Fruit fly (Drosophila melanogaster) Kc167 (cell line): ENCODE data around the gene CG34001.

Experiments
- Myc ChIP-seq: fragments of >200 bp; optimal IDR thresholded peaks from 2 replicates; lab custom pipeline; 2017; ENCODE audit warnings: missing external identifiers
- Sin3A ChIP-seq: fragments of >200 bp; optimal IDR thresholded peaks from 2 replicates; lab custom pipeline; 2018; ENCODE audit warnings: missing external identifiers
- h ChIP-seq: fragments of >200 bp; optimal IDR thresholded peaks from 3 replicates; lab custom pipeline; 2018; ENCODE audit warnings: missing external identifiers
- insv ChIP-seq: fragments of >200 bp; optimal IDR thresholded peaks from 3 replicates; lab custom pipeline; 2018; ENCODE audit warnings: missing external identifiers
- psq ChIP-seq: fragments of >200 bp; optimal IDR thresholded peaks from 2 replicates; lab custom pipeline; 2017; ENCODE audit warnings: missing external identifiers
- ttk ChIP-seq: sonication (Bioruptor generic); optimal IDR thresholded peaks from 2 replicates; lab custom pipeline; 2017; ENCODE audit warnings: missing external identifiers

Gene CG34001

DNA sequence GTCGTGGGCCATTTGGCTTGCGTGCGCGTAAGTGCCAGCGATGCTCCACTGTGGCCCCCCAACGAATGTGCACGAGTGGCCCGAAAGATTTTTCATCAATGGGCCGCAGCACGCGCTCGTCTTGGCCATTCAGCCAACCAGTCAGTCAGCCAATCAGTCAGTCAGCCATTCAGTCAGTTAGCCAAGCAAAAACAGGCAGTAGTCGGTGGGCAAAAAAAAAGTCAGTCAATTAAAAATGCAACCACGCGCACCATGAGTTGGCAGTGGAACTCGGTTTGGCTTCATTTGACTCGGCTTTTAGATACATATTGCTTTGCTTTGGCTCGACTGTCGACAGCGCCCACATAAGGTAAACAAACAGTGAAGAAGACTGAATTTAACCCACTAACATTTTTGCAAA is 15.1 kb downstream of the CG34001 start:
- TF ChIP-seq Sin3A (lab: Kevin White, UChicago) (no peak), psq (lab: Kevin White, UChicago) (no peak), insv (lab: Kevin White, UChicago) (no peak), ttk (lab: Kevin White, UChicago) (no peak), Myc (lab: Kevin White, UChicago) (no peak), h (no peak)

dm6 chr3L:10647158-10647557 is 16.3 kb downstream of the CG34001 start:
- TF ChIP-seq ttk (lab: Kevin White, UChicago) (no peak), h (no peak), psq (lab: Kevin White, UChicago) (no peak), Myc (lab: Kevin White, UChicago) (no peak), Sin3A (lab: Kevin White, UChicago) (no peak), insv (lab: Kevin White, UChicago) (no peak)

dm6 chr3L:10648431-10648830 is 17.6 kb downstream of the CG34001 start:
- TF ChIP-seq h (no peak), psq (lab: Kevin White, UChicago) (no peak), ttk (lab: Kevin White, UChicago) (no peak), Myc (lab: Kevin White, UChicago) (no peak), insv (lab: Kevin White, UChicago) (no peak), Sin3A (lab: Kevin White, UChicago) (no peak)

DNA sequence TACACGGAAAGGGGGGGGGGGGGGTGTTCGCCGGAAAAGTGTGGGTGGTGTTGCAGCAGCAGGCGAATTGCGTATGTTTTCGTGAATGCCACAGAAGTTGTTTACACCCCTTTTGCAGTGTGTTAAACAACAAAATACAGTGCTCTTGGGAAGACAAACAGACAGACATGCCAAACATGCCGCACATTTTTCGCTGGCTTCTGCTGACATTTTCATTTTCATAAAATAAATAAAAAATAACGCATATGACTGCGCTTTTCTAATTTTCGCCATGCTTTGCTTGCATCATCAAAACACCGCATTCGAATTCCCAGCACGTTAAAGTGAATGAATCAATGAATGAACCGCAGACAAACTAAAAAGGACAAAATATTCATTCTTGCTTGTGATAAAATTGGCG is 20.4 kb downstream of the CG34001 start:
- no peak for TF ChIP-seq Sin3A (lab: Kevin White, UChicago)
- TF ChIP-seq Myc (lab: Kevin White, UChicago) = no peak
- no peak for TF ChIP-seq insv (lab: Kevin White, UChicago)
- no peak for TF ChIP-seq h
- TF ChIP-seq psq (lab: Kevin White, UChicago) = no peak
- TF ChIP-seq ttk (lab: Kevin White, UChicago) = no peak

- TF ChIP-seq Myc (lab: Kevin White, UChicago) (no peak), ttk (lab: Kevin White, UChicago) (no peak), Sin3A (lab: Kevin White, UChicago) (no peak), h (no peak), insv (lab: Kevin White, UChicago) (no peak), psq (lab: Kevin White, UChicago) (no peak)
These were observed 21.6 kb downstream of the CG34001 start for dm6 chr3L:10652487-10652886.

DNA sequence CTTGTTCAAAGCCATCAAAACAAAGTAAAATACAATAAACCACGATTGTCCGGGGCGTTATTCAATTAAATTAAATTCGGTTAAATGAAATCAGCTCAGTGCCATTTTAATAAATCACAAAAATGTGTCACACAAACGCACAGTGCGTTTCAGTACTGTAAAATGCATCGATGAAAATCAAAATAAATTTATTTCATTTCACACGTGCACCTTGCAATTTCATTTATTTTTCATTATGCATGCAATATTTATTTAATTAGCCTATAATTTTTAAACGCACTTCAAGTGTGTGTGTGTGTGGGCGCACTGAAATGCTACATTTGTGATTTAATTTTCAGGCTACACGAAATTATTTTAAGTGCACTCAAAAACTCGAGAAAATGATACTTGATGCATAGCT is 23.6 kb downstream of the CG34001 start:
- TF ChIP-seq h (no peak), psq (lab: Kevin White, UChicago) (no peak), Sin3A (lab: Kevin White, UChicago) (no peak), ttk (lab: Kevin White, UChicago) (no peak)

DNA sequence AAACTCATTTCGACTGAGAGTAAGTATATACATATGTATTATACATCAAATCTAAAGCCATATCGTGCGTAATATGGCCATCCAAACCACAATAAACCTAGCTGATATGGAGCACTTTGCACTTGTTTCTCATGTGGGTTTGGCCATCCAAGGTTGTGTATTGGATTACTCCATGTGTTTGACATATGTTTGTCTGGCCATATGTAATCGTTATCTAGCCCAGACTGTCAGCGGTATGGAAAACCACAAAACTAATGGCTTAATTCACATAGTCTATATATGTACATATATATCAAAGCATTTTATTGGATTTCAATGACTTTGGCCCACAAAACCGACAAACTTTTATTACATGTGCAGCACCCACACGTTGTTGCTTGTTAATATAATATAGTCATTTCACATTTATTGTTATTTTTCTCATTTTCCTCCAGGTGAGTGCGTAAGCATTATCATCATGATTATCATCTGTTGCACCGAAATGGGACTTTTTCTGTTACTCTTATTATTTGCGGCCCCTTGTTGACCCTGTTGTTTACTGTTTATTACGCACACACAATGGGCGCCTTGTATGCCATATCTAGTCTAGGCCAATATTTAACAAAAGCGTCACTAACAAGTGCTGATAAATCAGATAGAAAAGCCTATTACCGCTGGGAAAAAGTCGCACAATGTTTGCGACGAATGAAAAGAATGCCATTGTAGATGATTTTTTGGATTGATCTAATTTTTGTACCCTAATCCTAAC is 25.7 kb downstream of the CG34001 start:
- no peak for TF ChIP-seq Myc (lab: Kevin White, UChicago)

- TF ChIP-seq Myc (lab: Kevin White, UChicago) (no peak), Sin3A (lab: Kevin White, UChicago) (no peak), h (no peak), psq (lab: Kevin White, UChicago) (no peak), insv (lab: Kevin White, UChicago) (no peak), ttk (lab: Kevin White, UChicago) (no peak)
These were observed 26.4 kb downstream of the CG34001 start for dm6 chr3L:10657311-10657710.

- no peak for TF ChIP-seq ttk (lab: Kevin White, UChicago)
- no peak for TF ChIP-seq Myc (lab: Kevin White, UChicago)
- TF ChIP-seq Sin3A (lab: Kevin White, UChicago) = no peak
- no peak for TF ChIP-seq insv (lab: Kevin White, UChicago)
- TF ChIP-seq h = no peak
- no peak for TF ChIP-seq psq (lab: Kevin White, UChicago)
These were observed 27.7 kb downstream of the CG34001 start for dm6 chr3L:10658362-10659127.

DNA sequence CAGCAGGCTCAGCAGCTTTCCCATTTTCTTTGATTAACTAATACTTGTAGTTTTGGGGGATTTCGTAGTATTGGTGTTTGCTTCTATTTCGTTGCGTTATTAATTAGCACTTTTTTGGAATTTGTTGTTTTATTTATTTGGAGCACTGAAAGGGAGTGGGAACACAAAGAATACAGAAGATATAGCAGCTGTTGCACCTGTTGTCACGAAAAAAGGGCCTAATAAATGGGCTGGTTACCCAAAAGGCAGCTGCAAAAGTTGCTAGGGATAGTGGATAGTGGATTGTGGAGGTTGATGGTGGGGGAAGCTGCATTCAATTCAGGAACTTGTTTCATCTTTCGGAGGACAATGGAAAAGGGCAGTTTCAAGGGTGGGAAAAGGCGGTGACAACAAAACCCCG is 28.6 kb downstream of the CG34001 start:
- TF ChIP-seq Myc (lab: Kevin White, UChicago) = no peak
- no peak for TF ChIP-seq h
- TF ChIP-seq ttk (lab: Kevin White, UChicago) = no peak
- TF ChIP-seq insv (lab: Kevin White, UChicago) = no peak
- no peak for TF ChIP-seq Sin3A (lab: Kevin White, UChicago)

DNA sequence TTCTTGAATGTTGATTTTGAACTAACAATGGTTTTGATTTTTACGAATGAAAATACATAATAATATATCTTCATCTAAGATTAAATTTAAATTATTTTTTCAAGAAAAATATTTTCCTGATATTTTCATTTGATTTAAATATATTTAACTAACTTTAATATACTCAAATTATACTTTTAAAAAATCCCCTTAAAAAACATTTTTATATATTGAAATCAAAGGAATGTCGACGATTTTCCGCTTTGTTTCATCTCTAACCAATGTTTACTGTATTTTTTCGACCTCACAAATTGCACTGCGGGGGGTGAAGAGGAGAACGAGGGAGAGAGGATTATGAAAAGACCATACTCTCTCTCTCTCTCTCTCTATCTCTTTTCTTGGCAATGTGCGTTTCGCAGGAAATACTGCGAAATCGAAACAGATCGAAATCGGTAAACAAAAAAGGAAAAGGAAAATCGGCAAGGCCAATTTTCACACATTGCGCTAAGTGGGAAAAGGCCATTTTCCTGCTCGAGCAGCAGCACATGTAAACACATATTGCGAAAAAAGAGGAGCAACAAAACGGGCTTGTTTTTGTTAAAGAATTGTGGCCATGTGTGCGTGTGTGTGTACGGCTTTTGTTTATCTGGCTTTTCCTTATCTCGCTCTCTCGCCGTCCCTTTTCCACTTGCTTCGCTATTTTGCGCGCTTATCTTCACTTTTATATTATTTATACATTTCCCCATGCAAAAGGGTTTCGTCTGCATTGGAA is 29.3 kb downstream of the CG34001 start:
- TF ChIP-seq Myc (lab: Kevin White, UChicago) = no peak
- no peak for TF ChIP-seq ttk (lab: Kevin White, UChicago)
- no peak for TF ChIP-seq Sin3A (lab: Kevin White, UChicago)
- no peak for TF ChIP-seq h
- TF ChIP-seq psq (lab: Kevin White, UChicago) = no peak
- TF ChIP-seq insv (lab: Kevin White, UChicago) = no peak
